Worm (Caenorhabditis elegans): Measurements from ENCODE around the gene Y54E2A.7.

DNA sequence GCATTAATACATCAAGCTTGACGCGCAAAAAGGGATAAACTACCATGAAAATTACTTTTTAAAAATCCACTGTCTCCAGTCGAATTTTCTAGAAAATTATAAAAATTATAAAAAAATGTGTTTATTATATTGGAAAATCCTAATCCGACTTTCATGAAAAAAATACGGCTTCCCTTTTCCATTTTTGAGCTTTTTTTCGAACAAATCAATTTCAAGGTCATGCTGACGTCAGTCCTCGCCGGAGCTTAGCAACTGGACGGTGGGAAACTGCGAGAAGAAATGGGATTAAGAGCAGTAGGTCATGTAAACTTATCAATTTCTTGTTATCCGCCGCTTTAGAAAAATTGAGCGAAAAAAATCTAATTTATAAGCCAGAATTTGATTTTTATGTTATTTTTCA lies 27.7 kb downstream of the Y54E2A.7 start:
- TF ChIP-seq zag-1 (tag; optimal IDR thresholded peaks at IDR 0.05) (no peak), unc-62 (GFP tag; optimal IDR thresholded peaks at IDR 0.05) (no peak)
